Worm (Caenorhabditis elegans): Measurements from ENCODE around the gene B0024.13.

DNA sequence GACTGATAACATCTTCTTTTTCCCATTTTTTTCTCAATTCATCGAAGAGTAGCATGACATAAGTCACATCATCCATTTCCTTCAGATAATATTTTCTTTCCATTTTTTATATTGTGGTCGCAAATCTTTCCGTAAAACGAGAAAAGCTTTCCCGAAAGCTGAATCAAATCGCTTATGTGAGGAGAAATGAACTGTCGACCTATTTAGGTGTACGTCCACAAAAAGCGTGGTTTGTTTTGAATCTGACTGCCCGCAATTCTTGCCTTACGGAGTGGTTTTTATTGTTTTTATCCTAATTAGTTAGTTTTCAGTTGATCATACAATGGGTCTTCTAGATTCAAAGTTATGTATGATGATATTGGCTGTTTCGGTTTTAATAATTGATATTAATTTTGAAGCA lies 37.7 kb downstream of the B0024.13 start, which contains the start of gene ttll-15:
- TF ChIP-seq ama-1 (optimal IDR thresholded peaks at IDR 0.05) (no peak), lin-15B (tag; optimal IDR thresholded peaks at IDR 0.05) (no peak), fkh-10 (GFP tag; optimal IDR thresholded peaks at IDR 0.05) (no peak), nhr-76 (tag; optimal IDR thresholded peaks at IDR 0.05) (no peak), lin-39 (tag; optimal IDR thresholded peaks at IDR 0.05) (no peak), nhr-12 (tag; optimal IDR thresholded peaks at IDR 0.05) (no peak), pha-4 (tag; optimal IDR thresholded peaks at IDR 0.05) (no peak), unc-39 (tag; optimal IDR thresholded peaks at IDR 0.05) (no peak), nhr-237 (tag; optimal IDR thresholded peaks at IDR 0.05) (no peak), nhr-23 (tag; optimal IDR thresholded peaks at IDR 0.05) (no peak)
